Worm (Caenorhabditis elegans): ENCODE measurements around the gene sra-2.

sra-2 gene

DNA sequence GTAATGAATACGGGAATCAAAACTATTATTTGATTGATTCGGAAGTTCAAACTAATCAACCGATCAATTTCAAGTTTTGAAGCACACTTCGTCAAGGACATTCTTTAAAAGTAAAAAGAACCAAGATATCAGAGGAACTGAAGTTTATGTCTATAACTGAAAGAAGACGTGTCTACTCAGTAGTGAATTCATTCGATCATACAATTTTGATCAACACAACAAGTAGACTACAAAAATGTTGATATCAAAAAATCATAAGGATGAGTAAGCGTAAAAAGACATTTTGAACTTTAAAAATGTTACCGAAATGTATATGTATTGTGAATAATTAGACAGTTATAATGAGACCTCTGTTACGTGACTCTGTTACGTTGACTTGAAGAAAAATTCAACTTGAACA, 14.2 kb downstream of the sra-2 start, which contains the start of gene sra-4:
TSS of gene sra-4 (minus strand) at position 101 of the 400 bp plus-strand sequence.
- TF ChIP-seq hlh-13 (GFP tag; optimal IDR thresholded peaks at IDR 0.05): no peak
- no peak for TF ChIP-seq ets-4 (tag; optimal IDR thresholded peaks at IDR 0.05)
- no peak for TF ChIP-seq dmd-4 (tag; optimal IDR thresholded peaks at IDR 0.05; ENCODE audit: borderline replicate concordance)
- no peak for TF ChIP-seq nhr-232 (tag; optimal IDR thresholded peaks at IDR 0.05)
- TF ChIP-seq unc-86 (tag; optimal IDR thresholded peaks at IDR 0.05): no peak
- no peak for TF ChIP-seq pros-1 (tag; optimal IDR thresholded peaks at IDR 0.05)
- no peak for TF ChIP-seq unc-3 (GFP tag; conservative IDR thresholded peaks at IDR 0.05)
- TF ChIP-seq unc-3 (tag; optimal IDR thresholded peaks at IDR 0.05): no peak
- TF ChIP-seq hlh-6 (tag; optimal IDR thresholded peaks at IDR 0.05): no peak
- TF ChIP-seq lim-6 (tag; optimal IDR thresholded peaks at IDR 0.05): no peak
- no peak for TF ChIP-seq syd-9 (tag; optimal IDR thresholded peaks at IDR 0.05)
- TF ChIP-seq odd-2 (tag; optimal IDR thresholded peaks at IDR 0.05): no peak
- no peak for TF ChIP-seq ref-2 (tag; optimal IDR thresholded peaks at IDR 0.05)
- TF ChIP-seq hlh-30 (tag; optimal IDR thresholded peaks at IDR 0.05; ENCODE audit: insufficient read depth): no peak
- TF ChIP-seq pha-2 (tag; optimal IDR thresholded peaks at IDR 0.05): no peak
- no peak for TF ChIP-seq unc-55 (GFP tag; optimal IDR thresholded peaks at IDR 0.05)
- no peak for TF ChIP-seq C08G9.2 (tag; optimal IDR thresholded peaks at IDR 0.05)
- TF ChIP-seq ceh-45 (GFP tag; IDR thresholded peaks at IDR 0.05): no peak
- no peak for TF ChIP-seq ceh-24 (tag; optimal IDR thresholded peaks at IDR 0.05)
- no peak for TF ChIP-seq tbx-7 (tag; optimal IDR thresholded peaks at IDR 0.05)
- no peak for TF ChIP-seq F13H6.1 (tag; optimal IDR thresholded peaks at IDR 0.05)

DNA sequence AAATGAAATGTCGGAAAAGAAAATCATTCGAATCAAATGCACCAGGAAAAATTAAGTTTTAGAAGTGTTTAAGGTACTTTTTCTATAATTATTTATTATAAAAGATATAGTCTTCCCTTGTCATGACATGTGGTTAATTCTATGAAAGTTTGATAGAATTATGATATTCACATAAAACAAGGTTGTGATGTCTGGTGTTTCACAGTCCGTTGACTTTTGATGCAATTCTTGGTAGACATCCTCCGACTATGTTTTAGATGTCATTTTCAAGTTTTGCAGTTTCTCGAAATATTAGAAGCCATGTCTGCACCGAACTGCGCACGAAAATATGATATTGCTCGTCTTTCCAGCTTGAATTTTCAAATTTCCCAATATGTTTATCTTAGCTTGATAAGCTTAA, 15.8 kb downstream of the sra-2 start, which contains the start of gene sra-7:
TSS of gene sra-7 (plus strand) at position 301 of the 400 bp plus-strand sequence.
- no peak for TF ChIP-seq gmeb-2 (tag; optimal IDR thresholded peaks at IDR 0.05)
- TF ChIP-seq dve-1 (tag; optimal IDR thresholded peaks at IDR 0.05): no peak
- no peak for TF ChIP-seq pat-9 (tag; optimal IDR thresholded peaks at IDR 0.05)
- no peak for TF ChIP-seq mec-3 (tag; optimal IDR thresholded peaks at IDR 0.05; ENCODE audit: borderline replicate concordance)
- no peak for TF ChIP-seq F13H6.1 (tag; optimal IDR thresholded peaks at IDR 0.05)

ce11 chrII:9550718-9551117, 22.1 kb downstream of the sra-2 start, which contains the start of gene sra-6:
Gene sra-6, minus strand, starts transcription at chrII:9550818.
- TF ChIP-seq madf-2 (tag; optimal IDR thresholded peaks at IDR 0.05): no peak
- TF ChIP-seq unc-55 (GFP tag; optimal IDR thresholded peaks at IDR 0.05): no peak
- TF ChIP-seq K02D7.2 (tag; optimal IDR thresholded peaks at IDR 0.05): no peak
- TF ChIP-seq fkh-6 (tag; optimal IDR thresholded peaks at IDR 0.05): no peak
- no peak for TF ChIP-seq ceh-30 (tag; optimal IDR thresholded peaks at IDR 0.05)
- no peak for TF ChIP-seq ceh-48 (tag; optimal IDR thresholded peaks at IDR 0.05)
- TF ChIP-seq hlh-15 (tag; optimal IDR thresholded peaks at IDR 0.05): no peak
- no peak for TF ChIP-seq syd-9 (tag; optimal IDR thresholded peaks at IDR 0.05)
- no peak for TF ChIP-seq dve-1 (tag; optimal IDR thresholded peaks at IDR 0.05)
- TF ChIP-seq pag-3 (tag; optimal IDR thresholded peaks at IDR 0.05; ENCODE audit: borderline replicate concordance): no peak
- no peak for TF ChIP-seq lin-11 (tag; optimal IDR thresholded peaks at IDR 0.05)
- no peak for TF ChIP-seq ceh-34 (tag; optimal IDR thresholded peaks at IDR 0.05)
- TF ChIP-seq C38D4.7 (GFP tag; optimal IDR thresholded peaks at IDR 0.05): no peak
- TF ChIP-seq pha-2 (tag; optimal IDR thresholded peaks at IDR 0.05): no peak
- TF ChIP-seq Y22D7AL.16 (tag; optimal IDR thresholded peaks at IDR 0.05): no peak
- TF ChIP-seq dmd-4 (tag; optimal IDR thresholded peaks at IDR 0.05; ENCODE audit: borderline replicate concordance): no peak
- no peak for TF ChIP-seq ceh-18 (tag; optimal IDR thresholded peaks at IDR 0.05)

ce11 chrII:9551536-9551935, 23.0 kb downstream of the sra-2 start, which contains the start of gene F35H8.12:
Gene F35H8.12, plus strand, starts transcription at chrII:9551836.
- TF ChIP-seq ceh-34 (tag; optimal IDR thresholded peaks at IDR 0.05) (no peak), unc-42 (tag; optimal IDR thresholded peaks at IDR 0.05) (no peak)

Data from whole organism, late embryonic.